Fruit fly (Drosophila melanogaster): ENCODE results near the gene Wnt5.

Gene Wnt5

DNA sequence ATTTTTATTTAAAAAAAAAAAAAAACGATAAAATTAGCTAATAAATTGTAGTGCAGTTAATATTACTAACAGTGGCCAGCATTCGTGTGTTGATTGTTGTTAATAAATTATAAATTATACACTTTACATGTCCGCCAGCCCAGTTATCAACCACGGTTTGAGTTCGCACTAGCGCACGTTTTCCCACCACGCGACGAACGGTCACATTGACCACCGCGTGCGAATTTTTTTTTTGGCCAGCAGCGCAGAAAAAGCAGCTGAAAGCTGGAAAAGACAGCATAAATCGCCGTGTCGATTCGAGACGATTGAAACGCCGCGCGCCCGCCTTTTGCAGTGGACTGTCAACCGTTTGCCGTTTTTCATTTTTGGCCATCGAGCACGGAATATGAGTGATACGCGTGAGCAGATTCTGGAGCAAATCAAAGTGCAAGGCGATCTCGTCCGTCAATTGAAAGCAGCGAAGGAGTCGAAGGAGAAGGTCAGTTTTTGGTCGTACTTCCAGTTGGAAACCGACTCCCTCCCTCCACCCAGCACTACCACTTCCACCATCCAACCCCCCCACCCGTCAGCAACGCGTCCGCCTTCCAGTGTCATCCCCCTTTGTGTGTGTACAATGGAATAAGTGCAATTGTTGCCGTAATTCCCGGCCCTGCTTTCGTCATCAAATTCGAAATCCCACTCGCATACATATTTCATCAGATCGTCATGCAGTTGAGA lies 10.2 kb upstream of the Wnt5 start, which contains the start of the genes Bx and HisRS:
Gene Bx, plus strand, starts transcription at position 224 of the 717 bp plus-strand sequence.
Gene HisRS, plus strand, starts transcription at position 224 of the 717 bp plus-strand sequence.
- TF ChIP-seq usp (GFP tag; optimal IDR thresholded peaks at IDR 0.05) (no peak), pan (optimal IDR thresholded peaks at IDR 0.05) (no peak), CG8478 (optimal IDR thresholded peaks at IDR 0.05) (no peak), Dll (optimal IDR thresholded peaks at IDR 0.05) (no peak), EcR (GFP tag; optimal IDR thresholded peaks at IDR 0.05) (no peak)

DNA sequence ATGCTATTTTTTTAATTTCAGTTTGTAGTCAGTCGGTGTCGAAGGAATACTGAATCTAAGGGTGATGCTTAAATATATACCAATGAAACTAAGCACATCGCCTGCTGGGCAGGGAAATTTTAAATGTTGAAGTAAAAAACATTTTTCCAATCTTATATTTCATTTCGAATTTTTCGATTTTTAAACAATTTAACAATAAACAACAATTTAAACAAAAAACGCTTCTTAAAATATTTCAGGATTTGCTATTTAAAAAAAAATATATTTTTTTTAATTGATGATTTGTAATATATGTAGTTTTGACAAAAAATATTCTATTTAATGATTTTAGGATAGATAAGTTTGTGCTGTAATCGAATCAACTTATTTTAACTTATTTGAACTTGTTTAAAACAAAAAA lies 9.6 kb upstream of the Wnt5 start, which contains the start of gene CG6470:
Gene CG6470, minus strand, starts transcription at position 101 of the 400 bp plus-strand sequence.
- TF ChIP-seq pan (optimal IDR thresholded peaks at IDR 0.05) = no peak
- TF ChIP-seq Dll (optimal IDR thresholded peaks at IDR 0.05) = no peak
- TF ChIP-seq psq (optimal IDR thresholded peaks at IDR 0.05) = no peak
- no peak for TF ChIP-seq EcR (GFP tag; optimal IDR thresholded peaks at IDR 0.05)
- no peak for TF ChIP-seq usp (GFP tag; optimal IDR thresholded peaks at IDR 0.05)
- no peak for TF ChIP-seq CG8478 (optimal IDR thresholded peaks at IDR 0.05)

DNA sequence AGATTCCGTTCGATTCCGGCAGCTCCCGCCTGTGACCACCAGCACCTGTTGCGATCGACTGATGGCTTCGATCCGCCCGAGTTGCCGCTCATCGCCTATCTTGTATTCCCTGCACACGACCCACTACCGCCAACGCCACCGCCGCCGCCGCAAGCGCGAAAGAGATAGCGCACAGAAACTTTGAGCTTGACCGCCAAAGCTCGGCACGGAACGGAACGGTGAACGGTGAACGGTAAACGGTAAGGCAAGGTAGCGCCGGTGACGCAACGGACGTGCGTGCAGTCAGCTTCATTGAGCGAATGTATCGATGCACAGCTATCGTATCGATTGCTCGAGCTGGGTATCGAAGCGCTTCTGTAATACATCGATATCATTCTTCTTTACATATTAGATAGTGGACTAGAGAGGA lies 7.1 kb upstream of the Wnt5 start, which contains the start of gene Ggt-1:
Gene Ggt-1, minus strand, starts transcription at position 251 of the 409 bp plus-strand sequence.
- TF ChIP-seq Dll (optimal IDR thresholded peaks at IDR 0.05) (no peak), CG8478 (optimal IDR thresholded peaks at IDR 0.05) (no peak), EcR (GFP tag; optimal IDR thresholded peaks at IDR 0.05) (no peak), psq (optimal IDR thresholded peaks at IDR 0.05) (no peak), pan (optimal IDR thresholded peaks at IDR 0.05) (no peak), usp (GFP tag; optimal IDR thresholded peaks at IDR 0.05) (no peak)

DNA sequence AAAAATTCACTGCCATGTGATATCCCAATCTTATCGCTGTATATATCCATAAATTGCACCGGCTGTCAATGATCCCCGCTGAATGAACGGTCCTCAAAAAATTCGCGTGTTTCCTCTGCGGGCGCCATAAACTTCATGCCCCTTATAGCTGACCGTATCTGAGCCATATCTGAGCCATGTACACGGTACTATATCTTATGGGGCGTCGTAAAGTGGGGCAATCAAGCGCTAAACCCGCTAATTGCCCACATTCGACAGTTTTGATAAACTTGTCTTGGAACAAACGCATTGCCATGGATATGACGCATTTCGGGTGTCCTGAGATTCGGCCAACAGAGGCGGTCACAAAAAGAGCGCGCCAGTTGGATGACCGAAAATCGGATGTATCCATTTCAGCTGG lies 5.7 kb upstream of the Wnt5 start:
- TF ChIP-seq pan (optimal IDR thresholded peaks at IDR 0.05) (no peak), EcR (GFP tag; optimal IDR thresholded peaks at IDR 0.05) (no peak), CG8478 (optimal IDR thresholded peaks at IDR 0.05) (no peak), usp (GFP tag; optimal IDR thresholded peaks at IDR 0.05) (no peak), psq (optimal IDR thresholded peaks at IDR 0.05) (no peak), Dll (optimal IDR thresholded peaks at IDR 0.05) (no peak)

DNA sequence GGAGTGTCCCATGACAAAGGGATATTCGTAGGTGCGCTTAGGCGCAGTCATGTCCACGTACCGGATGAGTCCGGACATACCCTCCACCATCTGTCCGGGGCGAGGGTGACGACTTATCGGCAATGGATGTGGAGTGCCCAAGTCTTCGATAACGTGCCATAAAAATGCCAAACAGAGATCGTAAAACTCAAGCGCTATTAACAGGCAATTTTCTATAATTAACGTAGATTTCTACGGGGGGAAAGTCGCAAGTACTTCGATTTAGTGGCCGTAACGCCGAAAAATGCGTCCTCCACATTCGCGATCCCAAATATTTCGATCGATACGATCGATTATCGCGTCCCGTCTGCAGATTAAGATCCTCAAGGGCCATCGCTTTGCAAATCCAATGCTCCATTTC lies 4.2 kb upstream of the Wnt5 start:
- TF ChIP-seq usp (GFP tag; optimal IDR thresholded peaks at IDR 0.05) = no peak
- TF ChIP-seq pan (optimal IDR thresholded peaks at IDR 0.05) = no peak
- TF ChIP-seq Dll (optimal IDR thresholded peaks at IDR 0.05) = no peak
- no peak for TF ChIP-seq psq (optimal IDR thresholded peaks at IDR 0.05)
- TF ChIP-seq EcR (GFP tag; optimal IDR thresholded peaks at IDR 0.05) = no peak
- TF ChIP-seq CG8478 (optimal IDR thresholded peaks at IDR 0.05) = no peak

DNA sequence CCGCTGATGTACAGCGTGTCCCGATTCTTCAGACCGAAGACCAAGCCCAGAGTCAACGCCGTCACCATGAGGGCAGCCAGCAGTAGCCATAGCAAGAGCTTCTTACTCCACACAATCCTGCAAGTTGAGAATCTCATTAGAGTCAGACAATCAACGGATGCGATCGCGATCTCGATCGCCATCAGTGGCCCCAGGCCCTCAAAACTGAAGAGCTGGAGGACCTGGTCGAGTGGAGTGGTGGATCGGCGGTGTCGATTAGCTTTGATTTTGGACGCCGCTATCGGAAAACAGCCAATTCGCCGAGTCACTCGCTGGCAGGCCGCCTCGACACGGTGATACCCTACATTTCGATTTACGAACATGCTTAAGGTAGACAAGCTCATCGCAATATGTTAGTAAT lies 3.4 kb upstream of the Wnt5 start:
- no peak for TF ChIP-seq psq (optimal IDR thresholded peaks at IDR 0.05)
- TF ChIP-seq EcR (GFP tag; optimal IDR thresholded peaks at IDR 0.05) = no peak
- TF ChIP-seq CG8478 (optimal IDR thresholded peaks at IDR 0.05) = no peak
- no peak for TF ChIP-seq pan (optimal IDR thresholded peaks at IDR 0.05)
- no peak for TF ChIP-seq usp (GFP tag; optimal IDR thresholded peaks at IDR 0.05)

DNA sequence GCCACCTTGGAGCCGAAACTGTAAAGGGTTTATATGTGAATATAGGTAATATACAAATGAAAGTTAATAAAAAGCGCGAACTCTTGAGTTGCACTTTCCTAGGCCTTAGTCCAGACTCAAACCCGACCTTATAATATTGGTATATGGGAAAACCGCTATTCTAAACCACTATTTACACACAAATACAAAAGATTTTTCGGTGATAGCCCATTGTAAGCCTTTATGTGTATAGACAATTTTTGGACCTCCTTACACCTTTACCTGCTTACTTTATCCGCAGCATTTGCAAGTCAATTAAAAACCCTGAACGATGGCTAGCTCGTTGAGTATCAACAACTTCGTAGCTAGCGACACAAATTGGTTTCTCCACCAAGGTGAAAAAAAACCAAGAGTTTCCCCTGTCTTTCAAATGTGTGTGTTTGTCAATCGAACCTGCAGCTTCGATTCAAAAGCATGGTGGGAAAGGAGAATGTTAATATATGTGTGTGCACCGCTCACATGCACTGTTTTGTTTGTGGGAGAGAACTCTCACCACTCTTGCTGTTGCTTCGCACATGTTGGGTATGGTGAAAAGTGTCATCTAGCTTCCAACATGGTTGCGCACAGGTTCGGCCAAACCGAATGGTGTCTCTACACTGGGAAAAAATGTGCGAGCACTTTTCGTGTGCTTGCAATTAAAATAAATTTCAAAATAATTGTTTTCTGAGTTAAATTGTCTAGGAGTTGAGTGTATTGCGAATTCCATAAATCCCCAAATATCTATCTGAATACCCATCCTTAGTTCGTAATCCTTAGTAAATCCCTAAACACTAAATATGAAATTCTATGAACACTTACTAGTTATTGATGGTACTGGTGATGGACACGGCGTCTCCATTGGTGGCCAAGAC lies 1.7 kb upstream of the Wnt5 start:
- TF ChIP-seq psq (optimal IDR thresholded peaks at IDR 0.05) = no peak
- no peak for TF ChIP-seq usp (GFP tag; optimal IDR thresholded peaks at IDR 0.05)

DNA sequence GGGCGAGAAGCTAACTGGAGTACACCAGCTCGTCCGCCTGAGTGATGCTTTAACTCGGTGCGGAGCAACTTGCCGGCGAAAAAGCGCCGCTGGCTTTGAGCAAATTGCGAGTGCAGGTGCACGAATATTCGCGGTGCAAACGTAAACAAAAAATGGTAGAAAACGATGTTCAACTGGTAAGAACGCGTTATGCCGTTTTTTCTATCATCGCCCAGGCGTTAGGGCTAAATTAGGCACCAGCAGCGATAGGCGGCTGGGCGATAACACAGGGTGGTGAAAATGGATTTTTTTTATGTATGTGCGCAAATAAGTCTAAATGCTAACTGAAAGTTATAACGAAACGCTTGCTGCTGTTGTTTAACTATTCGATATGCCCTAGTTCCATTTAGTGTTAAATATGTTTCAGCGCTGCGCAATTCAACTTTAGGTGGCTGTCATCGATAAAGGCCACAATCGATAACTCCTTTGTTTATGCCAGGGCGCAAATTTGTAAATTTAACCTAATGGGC lies 5.5 kb downstream of the Wnt5 start, which contains the start of the genes Pgant7 and Xrcc2:
Gene Pgant7, minus strand, starts transcription at position 308 of the 509 bp plus-strand sequence.
Gene Xrcc2, plus strand, starts transcription at position 449 of the 509 bp plus-strand sequence.
- TF ChIP-seq psq (optimal IDR thresholded peaks at IDR 0.05) (no peak), pan (optimal IDR thresholded peaks at IDR 0.05) (peak; percentile 33), CG8478 (optimal IDR thresholded peaks at IDR 0.05) (no peak)

DNA sequence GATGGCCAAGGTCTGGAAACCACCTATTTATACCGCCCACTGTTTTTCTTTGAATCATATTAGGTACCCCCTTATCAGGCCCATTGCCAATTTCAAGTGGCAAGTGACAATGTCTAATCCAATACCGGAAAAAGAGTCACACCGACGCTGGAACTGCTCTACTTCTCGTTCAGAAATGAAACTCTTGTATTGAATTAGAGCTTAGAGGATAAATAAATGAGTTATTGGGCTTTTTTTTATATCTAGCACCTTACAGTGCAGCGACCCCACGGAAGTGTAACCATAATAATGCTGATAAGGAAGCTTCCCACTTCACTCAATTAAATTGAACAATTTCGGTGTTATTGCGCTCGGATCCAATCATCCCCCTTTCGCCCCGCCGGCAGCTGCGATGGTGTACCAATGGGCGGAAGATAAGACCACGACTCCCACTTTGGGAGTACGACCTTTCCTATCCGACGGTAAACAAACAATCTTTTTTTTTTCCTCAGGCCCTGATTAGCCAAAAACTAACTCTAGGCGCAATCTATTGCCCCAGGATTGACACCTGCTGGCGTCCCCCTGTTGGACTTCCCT lies 11.0 kb downstream of the Wnt5 start, which contains the start of gene CG15043:
Gene CG15043, minus strand, starts transcription at position 4 of the 576 bp plus-strand sequence.
- no peak for TF ChIP-seq psq (optimal IDR thresholded peaks at IDR 0.05)
- TF ChIP-seq CG8478 (optimal IDR thresholded peaks at IDR 0.05) = no peak
- TF ChIP-seq usp (GFP tag; optimal IDR thresholded peaks at IDR 0.05) = no peak
- TF ChIP-seq Dll (optimal IDR thresholded peaks at IDR 0.05) = no peak
- no peak for TF ChIP-seq EcR (GFP tag; optimal IDR thresholded peaks at IDR 0.05)
- no peak for TF ChIP-seq pan (optimal IDR thresholded peaks at IDR 0.05)

DNA sequence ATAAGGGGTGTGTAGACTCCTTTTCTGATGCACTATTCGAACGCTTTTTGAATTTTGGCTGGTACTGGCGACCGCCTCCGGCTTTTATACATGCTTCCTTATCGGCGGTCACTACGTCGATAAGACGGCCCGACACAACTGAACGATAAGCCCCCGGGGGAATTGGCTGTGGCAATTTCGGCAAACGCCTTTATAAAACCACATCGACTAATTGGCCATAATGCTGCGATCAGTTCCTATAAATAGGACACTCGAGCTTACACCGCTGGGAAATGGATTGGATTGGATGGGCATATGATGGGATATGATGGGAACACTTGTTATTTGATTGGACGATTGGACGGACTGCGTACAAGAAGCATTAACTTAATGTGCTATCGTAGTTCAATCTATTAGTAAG lies 13.3 kb downstream of the Wnt5 start, which contains the start of gene CG15044:
Gene CG15044, minus strand, starts transcription at position 66 of the 400 bp plus-strand sequence.
- TF ChIP-seq CG8478 (optimal IDR thresholded peaks at IDR 0.05) (no peak), usp (GFP tag; optimal IDR thresholded peaks at IDR 0.05) (no peak), psq (optimal IDR thresholded peaks at IDR 0.05) (no peak), pan (optimal IDR thresholded peaks at IDR 0.05) (no peak), EcR (GFP tag; optimal IDR thresholded peaks at IDR 0.05) (no peak), Dll (optimal IDR thresholded peaks at IDR 0.05) (no peak)

DNA sequence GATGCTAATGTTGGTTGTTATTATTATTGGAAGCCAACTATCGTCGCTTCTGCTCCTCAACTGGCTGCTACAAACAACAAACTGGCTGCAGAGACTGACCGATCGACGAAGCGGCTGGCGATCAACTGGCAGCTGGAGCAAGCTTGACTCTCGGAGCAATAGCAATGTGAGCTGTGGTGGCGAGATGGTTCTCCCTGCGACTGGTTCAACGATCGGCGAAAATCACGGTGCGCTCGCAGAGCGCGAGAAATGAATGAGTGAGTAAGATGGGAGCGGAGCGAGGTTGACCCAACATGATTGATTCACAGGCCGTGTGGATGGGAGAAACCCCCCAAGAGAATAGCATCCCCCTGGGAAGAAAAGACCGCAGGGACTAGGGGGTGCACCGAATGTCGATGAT lies 15.7 kb downstream of the Wnt5 start, which contains the start of gene CG15046:
Gene CG15046, minus strand, starts transcription at position 112 of the 400 bp plus-strand sequence.
- TF ChIP-seq pan (optimal IDR thresholded peaks at IDR 0.05) (no peak), usp (GFP tag; optimal IDR thresholded peaks at IDR 0.05) (no peak), Dll (optimal IDR thresholded peaks at IDR 0.05) (peak; percentile 64), EcR (GFP tag; optimal IDR thresholded peaks at IDR 0.05) (no peak), CG8478 (optimal IDR thresholded peaks at IDR 0.05) (no peak), psq (optimal IDR thresholded peaks at IDR 0.05) (no peak)
